Fruit fly (Drosophila melanogaster) whole organism, embryonic: ENCODE data around the gene His3.3A.
A peak's percentile ranks its signal among the peaks of the same experiment; 100 is the strongest.

Experiments
- CG10959 ChIP-seq: fragments of 200-800 bp; sonication (Bioruptor generic); IDR thresholded peaks from 2 replicates; pipeline ENCODE4 v1.3.6; 2022; ENCODE audit warnings: missing biosample characterization, missing genetic modification characterization
- CG11085 ChIP-seq: fragments of 200-800 bp; sonication (Bioruptor generic); IDR thresholded peaks from 2 replicates; pipeline ENCODE4 v1.3.6; 2022; ENCODE audit warnings: missing biosample characterization, missing genetic modification characterization
- CG11093 ChIP-seq: fragments of 200-800 bp; sonication (Bioruptor generic); IDR thresholded peaks from 3 replicates; pipeline ENCODE4 v1.3.6; 2022; ENCODE audit warnings: missing biosample characterization, missing genetic modification characterization
- CG13123 ChIP-seq: fragments of 200-800 bp; sonication (Bioruptor generic); optimal IDR thresholded peaks from 2 replicates; lab custom pipeline; 2016; ENCODE audit warnings: missing biosample characterization, missing genetic modification characterization
- CG15011 ChIP-seq: fragments of 200-800 bp; sonication (Bioruptor generic); optimal IDR thresholded peaks from 3 replicates; lab custom pipeline; 2018; ENCODE audit warnings: missing biosample characterization, mild to moderate bottlenecking, missing genetic modification characterization
- CG15269 ChIP-seq: fragments of 200-800 bp; sonication (Bioruptor generic); optimal IDR thresholded peaks from 2 replicates; lab custom pipeline; 2018; ENCODE audit warnings: missing biosample characterization, mild to moderate bottlenecking, missing genetic modification characterization, moderate library complexity
- CG2889 ChIP-seq: fragments of 200-800 bp; sonication (Bioruptor generic); IDR thresholded peaks from 3 replicates; pipeline ENCODE4 v1.3.6; 2022; ENCODE audit warnings: missing biosample characterization, missing genetic modification characterization
- CG3847 ChIP-seq: fragments of 200-800 bp; sonication (Bioruptor generic); IDR thresholded peaks from 2 replicates; pipeline ENCODE4 v1.3.6; 2022; ENCODE audit warnings: missing biosample characterization, missing genetic modification characterization
- CG4282 ChIP-seq: fragments of 200-800 bp; sonication (Bioruptor generic); optimal IDR thresholded peaks from 2 replicates; lab custom pipeline; 2016; ENCODE audit warnings: missing biosample characterization, missing genetic modification characterization
- CG7271 ChIP-seq: fragments of 200-800 bp; sonication (Bioruptor generic); optimal IDR thresholded peaks from 2 replicates; lab custom pipeline; 2018; ENCODE audit warnings: missing biosample characterization, mild to moderate bottlenecking, missing genetic modification characterization, moderate library complexity
- CG7357 ChIP-seq: fragments of 200-800 bp; sonication (Bioruptor generic); IDR thresholded peaks from 3 replicates; pipeline ENCODE4 v1.3.6; 2022; ENCODE audit warnings: missing biosample characterization, missing genetic modification characterization
- CG7928 ChIP-seq: fragments of 200-800 bp; sonication (Bioruptor generic); optimal IDR thresholded peaks from 2 replicates; lab custom pipeline; 2017; ENCODE audit warnings: missing biosample characterization, mild to moderate bottlenecking, missing genetic modification characterization
- CG8290 ChIP-seq, 3 experiments: fragments of 200-800 bp; sonication (Bioruptor generic); optimal IDR thresholded peaks; 2 replicates each; lab custom pipeline; 2016 to 2019; ENCODE audit warnings: missing biosample characterization in 3 of 3, missing genetic modification characterization in 3 of 3, mild to moderate bottlenecking in 2 of 3, moderate library complexity in 1 of 3
- CG8388 ChIP-seq: fragments of 200-800 bp; sonication (Bioruptor generic); optimal IDR thresholded peaks from 2 replicates; lab custom pipeline; 2019; ENCODE audit warnings: missing biosample characterization, mild to moderate bottlenecking, missing genetic modification characterization, moderate library complexity
- CG8478 ChIP-seq: fragments of >200 bp; optimal IDR thresholded peaks from 2 replicates; lab custom pipeline; 2018
- CG8924 ChIP-seq: fragments of 200-800 bp; optimal IDR thresholded peaks from 3 replicates; lab custom pipeline; 2019; ENCODE audit warnings: missing biosample characterization, mild to moderate bottlenecking, missing genetic modification characterization, moderate library complexity
- CG8944 ChIP-seq: fragments of 200-800 bp; sonication (Bioruptor generic); optimal IDR thresholded peaks from 3 replicates; lab custom pipeline; 2016; ENCODE audit warnings: missing biosample characterization, missing genetic modification characterization
- CG9609 ChIP-seq: fragments of 200-800 bp; sonication (Bioruptor generic); optimal IDR thresholded peaks from 3 replicates; lab custom pipeline; 2016; ENCODE audit warnings: missing biosample characterization, missing genetic modification characterization
- D19A ChIP-seq: fragments of 200-800 bp; optimal IDR thresholded peaks from 3 replicates; lab custom pipeline; 2019; ENCODE audit warnings: missing biosample characterization, mild to moderate bottlenecking, missing genetic modification characterization, moderate library complexity
- Gsc ChIP-seq: fragments of 200-800 bp; sonication (Bioruptor generic); IDR thresholded peaks from 2 replicates; pipeline ENCODE4 v1.3.6; 2022; ENCODE audit warnings: missing biosample characterization, missing genetic modification characterization
- Mad ChIP-seq: fragments of 200-800 bp; sonication (Bioruptor generic); optimal IDR thresholded peaks from 2 replicates; lab custom pipeline; 2016; ENCODE audit warnings: missing biosample characterization, missing genetic modification characterization
- NC2α ChIP-seq: fragments of 200-800 bp; sonication (Bioruptor generic); optimal IDR thresholded peaks from 2 replicates; lab custom pipeline; 2016; ENCODE audit warnings: missing biosample characterization, missing genetic modification characterization
- NK7.1 ChIP-seq: fragments of 200-800 bp; sonication (Bioruptor generic); optimal IDR thresholded peaks from 3 replicates; lab custom pipeline; 2016; ENCODE audit warnings: missing biosample characterization, missing genetic modification characterization
- Poxn ChIP-seq: fragments of 200-800 bp; sonication (Bioruptor generic); IDR thresholded peaks from 2 replicates; pipeline ENCODE4 v1.3.6; 2022; ENCODE audit warnings: missing biosample characterization, missing genetic modification characterization
- Xbp1 ChIP-seq: fragments of 200-800 bp; sonication (Bioruptor generic); optimal IDR thresholded peaks from 3 replicates; lab custom pipeline; 2016; ENCODE audit warnings: missing biosample characterization, mild to moderate bottlenecking, missing genetic modification characterization
- bbx ChIP-seq: fragments of 200-800 bp; sonication (Bioruptor generic); IDR thresholded peaks from 2 replicates; pipeline ENCODE4 v1.3.6; 2022; ENCODE audit warnings: missing biosample characterization, missing genetic modification characterization; ENCODE audit not compliant: partially characterized antibody
- corto ChIP-seq: fragments of 200-800 bp; sonication (Bioruptor generic); optimal IDR thresholded peaks from 2 replicates; lab custom pipeline; 2016; ENCODE audit warnings: missing biosample characterization, mild to moderate bottlenecking, missing genetic modification characterization, moderate library complexity
- crc ChIP-seq: fragments of 200-800 bp; sonication (Bioruptor generic); optimal IDR thresholded peaks from 2 replicates; lab custom pipeline; 2016; ENCODE audit warnings: missing biosample characterization, missing genetic modification characterization
- ems ChIP-seq: fragments of 200-800 bp; sonication (Bioruptor generic); optimal IDR thresholded peaks from 3 replicates; lab custom pipeline; 2016; ENCODE audit warnings: missing biosample characterization, missing genetic modification characterization
- ewg ChIP-seq: fragments of 200-800 bp; sonication (Bioruptor generic); optimal IDR thresholded peaks from 3 replicates; lab custom pipeline; 2017; ENCODE audit warnings: mild to moderate bottlenecking, missing biosample characterization, missing genetic modification reagents, missing genetic modification characterization
- grau ChIP-seq: fragments of 200-800 bp; optimal IDR thresholded peaks from 3 replicates; lab custom pipeline; 2019; ENCODE audit warnings: missing biosample characterization, mild to moderate bottlenecking, missing genetic modification characterization, moderate library complexity
- gsb ChIP-seq: fragments of 200-800 bp; sonication (Bioruptor generic); IDR thresholded peaks from 2 replicates; pipeline ENCODE4 v1.3.6; 2022; ENCODE audit warnings: missing biosample characterization, missing genetic modification characterization
- hkb ChIP-seq, 2 experiments: fragments of 200-800 bp in 1 of 2; fragments of >200 bp in 1 of 2; sonication (Bioruptor generic) in 1 of 2; IDR thresholded peaks in 1 of 2; optimal IDR thresholded peaks in 1 of 2; 2 replicates each; pipeline versions ENCODE4 v1.3.6 to Lab custom; 2017 to 2022; ENCODE audit warnings: missing biosample characterization in 1 of 2, missing genetic modification characterization in 1 of 2
- ind ChIP-seq: fragments of 200-800 bp; sonication (Bioruptor generic); optimal IDR thresholded peaks from 3 replicates; lab custom pipeline; 2016; ENCODE audit warnings: missing biosample characterization, missing genetic modification characterization
- insv ChIP-seq, 2 experiments: fragments of 200-800 bp; sonication (Bioruptor generic); optimal IDR thresholded peaks; 3 replicates each; lab custom pipeline; 2016 to 2018; ENCODE audit warnings: missing biosample characterization in 2 of 2, missing genetic modification characterization in 2 of 2
- lab ChIP-seq: fragments of 200-800 bp; sonication (Bioruptor generic); optimal IDR thresholded peaks from 3 replicates; lab custom pipeline; 2017; ENCODE audit warnings: missing biosample characterization, missing genetic modification characterization, mild to moderate bottlenecking, moderate library complexity, missing genetic modification reagents
- lbe ChIP-seq: fragments of 200-800 bp; sonication (Bioruptor generic); optimal IDR thresholded peaks from 2 replicates; lab custom pipeline; 2016; ENCODE audit warnings: missing biosample characterization, mild to moderate bottlenecking, missing genetic modification characterization
- lola ChIP-seq, 3 experiments: fragments of >200 bp in 2 of 3; fragments of 200-800 bp in 1 of 3; sonication (Bioruptor generic) in 1 of 3; optimal IDR thresholded peaks; 2 replicates each; lab custom pipeline; 2017 to 2019; ENCODE audit warnings: missing biosample characterization in 3 of 3, missing genetic modification characterization in 3 of 3, mild to moderate bottlenecking in 1 of 3, moderate library complexity in 1 of 3
- luna ChIP-seq: fragments of 200-800 bp; sonication (Bioruptor generic); optimal IDR thresholded peaks from 2 replicates; lab custom pipeline; 2016; ENCODE audit warnings: missing biosample characterization, missing genetic modification characterization
- odd ChIP-seq: fragments of 200-800 bp; sonication (Bioruptor generic); optimal IDR thresholded peaks from 2 replicates; lab custom pipeline; 2017; ENCODE audit warnings: missing biosample characterization, mild to moderate bottlenecking, missing genetic modification characterization
- p53 ChIP-seq: fragments of 200-800 bp; sonication (Bioruptor generic); optimal IDR thresholded peaks from 2 replicates; lab custom pipeline; 2016; ENCODE audit warnings: missing biosample characterization, missing genetic modification characterization
- psq ChIP-seq: fragments of 200-800 bp; sonication (Bioruptor generic); optimal IDR thresholded peaks from 2 replicates; lab custom pipeline; 2017; ENCODE audit warnings: missing biosample characterization, missing genetic modification characterization
- rib ChIP-seq: fragments of 200-800 bp; sonication (Bioruptor generic); IDR thresholded peaks from 2 replicates; pipeline ENCODE4 v1.3.6; 2022; ENCODE audit warnings: missing biosample characterization, missing genetic modification characterization
- row ChIP-seq: fragments of 200-800 bp; sonication (Bioruptor generic); IDR thresholded peaks from 3 replicates; pipeline ENCODE4 v1.3.6; 2022; ENCODE audit warnings: missing biosample characterization, missing genetic modification characterization
- scrt ChIP-seq: fragments of 200-800 bp; sonication (Bioruptor generic); optimal IDR thresholded peaks from 2 replicates; lab custom pipeline; 2018; ENCODE audit warnings: missing biosample characterization, mild to moderate bottlenecking, missing genetic modification characterization, moderate library complexity
- sens ChIP-seq: fragments of 200-800 bp; sonication (Bioruptor generic); peaks from one replicate; lab custom pipeline; 2016; ENCODE audit warnings: missing biosample characterization, missing genetic modification characterization
- sna ChIP-seq: fragments of 200-800 bp; sonication (Bioruptor generic); IDR thresholded peaks from 2 replicates; pipeline ENCODE4 v1.3.6; 2022; ENCODE audit warnings: missing biosample characterization, missing genetic modification characterization; ENCODE audit not compliant: partially characterized antibody
- trh ChIP-seq: fragments of 200-800 bp; sonication (Bioruptor generic); optimal IDR thresholded peaks from 2 replicates; lab custom pipeline; 2016; ENCODE audit warnings: missing biosample characterization, missing genetic modification characterization
- vvl ChIP-seq: fragments of 200-800 bp; sonication (Bioruptor generic); IDR thresholded peaks from 2 replicates; pipeline ENCODE4 v1.3.6; 2022; ENCODE audit warnings: missing biosample characterization, missing genetic modification characterization

His3.3A gene

DNA sequence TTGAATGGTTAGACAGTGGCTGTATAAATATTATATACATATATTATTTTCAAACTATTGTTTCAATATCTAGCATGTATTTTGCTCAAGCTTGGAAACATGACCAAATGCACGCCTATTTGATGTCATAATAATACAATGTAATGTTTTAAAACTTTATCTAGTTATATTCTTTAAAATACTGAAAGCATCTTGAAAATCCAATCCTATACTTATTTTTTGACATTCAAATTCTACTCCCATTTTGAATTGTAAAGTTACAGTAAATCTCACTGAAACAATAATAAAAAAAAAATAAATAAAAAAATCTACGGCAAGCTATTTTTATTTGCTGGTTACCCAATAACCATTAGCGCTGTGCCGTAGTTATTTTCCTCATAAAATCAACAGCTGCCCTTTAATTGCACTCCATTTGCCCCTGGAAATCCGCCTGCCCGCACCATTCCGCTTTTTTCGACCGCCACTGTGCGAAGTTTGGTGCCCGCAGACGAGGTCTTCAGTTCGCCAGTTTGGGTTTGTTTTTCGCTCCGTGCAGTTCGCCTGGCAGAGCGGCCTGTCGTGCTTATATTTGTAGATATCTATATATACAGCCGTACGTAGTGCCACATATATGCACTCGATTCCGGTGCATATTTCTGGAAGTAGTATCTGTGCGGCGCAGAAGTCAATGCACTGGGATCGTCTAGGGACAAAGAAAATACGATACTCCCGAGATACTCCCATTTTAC, 9.8 kb upstream of the His3.3A start (continued):
- TF ChIP-seq CG15269 (tag; lab: Kevin White, UChicago) (peak; percentile 72), NK7.1 (no peak), CG8944 (GFP tag; lab: Kevin White, UChicago) (peak; percentile 53), CG10959 (no peak), scrt (GFP tag; lab: Kevin White, UChicago) (no peak), lola (GFP tag; optimal IDR thresholded peaks at IDR 0.05; lab: Kevin White, UChicago) (peak in 1 of 3 experiments; percentile 41), vvl (GFP tag; lab: Robert Waterston, UW) (peak; percentile 27; the same call in 1 of the 2 replicates), Poxn (GFP tag; lab: Robert Waterston, UW) (no peak), sens (GFP tag; lab: Kevin White, UChicago) (peak; percentile 80), gsb (GFP tag; lab: Robert Waterston, UW) (no peak), CG9609 (GFP tag; lab: Kevin White, UChicago) (peak; percentile 5), sna (GFP tag; lab: Robert Waterston, UW) (no peak), ems (GFP tag; lab: Kevin White, UChicago) (peak; percentile 52), lbe (GFP tag; lab: Kevin White, UChicago) (no peak), CG7271 (tag; lab: Kevin White, UChicago) (no peak), CG13123 (GFP tag; lab: Kevin White, UChicago) (no peak), insv (GFP tag; optimal IDR thresholded peaks at IDR 0.05; lab: Kevin White, UChicago) (no peak), rib (no peak), odd (peak; percentile 56), Gsc (GFP tag; lab: Robert Waterston, UW) (no peak), Mad (peak; percentile 40), corto (GFP tag; lab: Kevin White, UChicago) (no peak), grau (peak; percentile 57), CG4282 (GFP tag; lab: Kevin White, UChicago) (no peak), CG11093 (GFP tag; lab: Robert Waterston, UW) (no peak), CG3847 (GFP tag; lab: Robert Waterston, UW) (0 out of 2 replicates have a peak, but pooled peaks have one; percentile 40), luna (no peak), CG7928 (GFP tag; lab: Kevin White, UChicago) (peak; percentile 26), row (GFP tag; lab: Robert Waterston, UW) (peak; percentile 71), bbx (GFP tag; lab: Robert Waterston, UW) (peak; percentile 46), Xbp1 (GFP tag; lab: Kevin White, UChicago) (peak; percentile 47), CG2889 (GFP tag; lab: Robert Waterston, UW) (no peak; the same call in 2 of the 3 replicates), p53 (no peak), psq (GFP tag; lab: Kevin White, UChicago) (no peak), trh (GFP tag; lab: Kevin White, UChicago) (peak; percentile 19), hkb (optimal IDR thresholded peaks at IDR 0.05; lab: Kevin White, UChicago) (no peak), hkb (GFP tag; IDR thresholded peaks at IDR 0.05; lab: Robert Waterston, UW) (peak; percentile 55), CG15011 (GFP tag; lab: Kevin White, UChicago) (peak; percentile 21), CG8478 (lab: Kevin White, UChicago) (no peak), ind (peak; percentile 54), ewg (GFP tag; lab: Kevin White, UChicago) (peak; percentile 36), CG8924 (tag; lab: Kevin White, UChicago) (peak; percentile 57), CG11085 (GFP tag; lab: Robert Waterston, UW) (peak; percentile 43; the same call in 1 of the 2 replicates), lab (GFP tag; lab: Kevin White, UChicago) (peak; percentile 67), D19A (tag; lab: Kevin White, UChicago) (peak; percentile 75), CG8388 (GFP tag; lab: Kevin White, UChicago) (peak; percentile 30), CG8290 (GFP tag; optimal IDR thresholded peaks at IDR 0.05; lab: Kevin White, UChicago) (no peak), CG8290 (tag; optimal IDR thresholded peaks at IDR 0.05; lab: Kevin White, UChicago) (peak in 1 of 2 experiments; percentile 64), CG7357 (GFP tag; lab: Robert Waterston, UW) (no peak), NC2α (GFP tag; lab: Kevin White, UChicago) (no peak), crc (GFP tag; lab: Kevin White, UChicago) (no peak)
